Worm (Caenorhabditis elegans) whole organism, L1 larva: ENCODE results near the gene ZC449.8.

Source experiments
- Y116A8C.19 ChIP-seq: sonication (generic microtip); optimal IDR thresholded peaks from 2 replicates; lab custom pipeline; 2016; ENCODE audit warnings: missing compliant biosample characterization, missing genetic modification characterization, borderline replicate concordance
- alr-1 ChIP-seq: fragments of 200-800 bp; sonication (Bioruptor generic); optimal IDR thresholded peaks from 2 replicates; lab custom pipeline; 2018; ENCODE audit warnings: borderline replicate concordance, mild to moderate bottlenecking, missing genetic modification characterization, missing compliant biosample characterization
- ama-1 ChIP-seq: fragments of 150-350 bp; optimal IDR thresholded peaks from 2 replicates; lab custom pipeline; 2014
- blmp-1 ChIP-seq: fragments of 150-350 bp; optimal IDR thresholded peaks from 2 replicates; lab custom pipeline; 2014; ENCODE audit warnings: missing biosample characterization, missing genetic modification characterization
- ceh-82 ChIP-seq, 3 experiments: fragments of 150-350 bp in 1 of 3; sonication (generic microtip) in 2 of 3; optimal IDR thresholded peaks; 2 replicates each; lab custom pipeline; 2014 to 2017; ENCODE audit warnings: missing biosample characterization in 3 of 3, missing genetic modification characterization in 3 of 3
- ceh-88 ChIP-seq: fragments of 200-800 bp; sonication (Bioruptor generic); IDR thresholded peaks from 2 replicates; pipeline ENCODE4 v1.3.6; 2022; ENCODE audit warnings: missing genetic modification characterization, missing compliant biosample characterization
- ces-1 ChIP-seq: fragments of 150-350 bp; optimal IDR thresholded peaks from 2 replicates; lab custom pipeline; 2014; ENCODE audit warnings: missing biosample characterization, missing genetic modification reagents, missing genetic modification characterization
- dpl-1 ChIP-seq, 3 experiments: fragments of 150-350 bp in 2 of 3; sonication (generic microtip) in 1 of 3; optimal IDR thresholded peaks; 2 replicates each; lab custom pipeline; 2014 to 2017; ENCODE audit warnings: missing biosample characterization in 3 of 3, missing genetic modification characterization in 3 of 3, missing genetic modification reagents in 3 of 3
- efl-3 ChIP-seq: fragments of 200-800 bp; sonication (Bioruptor generic); optimal IDR thresholded peaks from 2 replicates; lab custom pipeline; 2018; ENCODE audit warnings: mild to moderate bottlenecking, missing genetic modification characterization, missing compliant biosample characterization
- egl-13 ChIP-seq: sonication (generic microtip); optimal IDR thresholded peaks from 2 replicates; lab custom pipeline; 2016; ENCODE audit warnings: missing genotype, missing genetic modification reagents, missing genetic modification characterization, missing compliant biosample characterization
- elt-3 ChIP-seq, 6 experiments: fragments of 150-350 bp in 1 of 6; sonication (generic microtip); optimal IDR thresholded peaks; 2 replicates each; lab custom pipeline; 2017 to 2018; ENCODE audit warnings: missing biosample characterization in 6 of 6, missing genetic modification characterization in 6 of 6, inconsistent platforms in 1 of 6
- fos-1 ChIP-seq: fragments of 150-350 bp; optimal IDR thresholded peaks from 2 replicates; lab custom pipeline; 2014; ENCODE audit warnings: missing biosample characterization, missing genetic modification characterization
- hlh-17 ChIP-seq: fragments of 200-800 bp; sonication (Bioruptor generic); optimal IDR thresholded peaks from 2 replicates; lab custom pipeline; 2018; ENCODE audit warnings: missing genetic modification characterization, mild to moderate bottlenecking, missing compliant biosample characterization, moderate library complexity, borderline replicate concordance
- hpl-2 ChIP-seq: fragments of 150-350 bp; optimal IDR thresholded peaks from 2 replicates; lab custom pipeline; 2014; ENCODE audit warnings: missing biosample characterization, missing genetic modification reagents, missing genetic modification characterization
- irx-1 ChIP-seq: sonication (generic microtip); optimal IDR thresholded peaks from 2 replicates; lab custom pipeline; 2016; ENCODE audit warnings: missing genetic modification characterization, missing compliant biosample characterization
- lin-13 ChIP-seq: fragments of 150-350 bp; optimal IDR thresholded peaks from 2 replicates; lab custom pipeline; 2014; ENCODE audit warnings: missing biosample characterization, missing genetic modification reagents, missing genetic modification characterization
- lin-14 ChIP-seq: fragments of 200-800 bp; sonication (Bioruptor generic); optimal IDR thresholded peaks from 2 replicates; lab custom pipeline; 2018; ENCODE audit warnings: mild to moderate bottlenecking, missing genetic modification characterization, moderate library complexity, missing compliant biosample characterization
- lin-15B ChIP-seq: fragments of 150-350 bp; sonication (generic microtip); optimal IDR thresholded peaks from 3 replicates; lab custom pipeline; 2014; ENCODE audit warnings: missing biosample characterization, missing genetic modification characterization
- lir-3 ChIP-seq: sonication (generic microtip); optimal IDR thresholded peaks from 2 replicates; lab custom pipeline; 2016; ENCODE audit warnings: mild to moderate bottlenecking, missing genetic modification characterization, moderate library complexity, missing compliant biosample characterization; ENCODE audit not compliant: poor library complexity
- mab-9 ChIP-seq: fragments of 200-800 bp; sonication (Bioruptor generic); IDR thresholded peaks from 2 replicates; pipeline ENCODE4 v1.3.6; 2022; ENCODE audit warnings: missing genetic modification reagents, missing genetic modification characterization, missing compliant biosample characterization
- mep-1 ChIP-seq: fragments of 150-350 bp; optimal IDR thresholded peaks from 2 replicates; lab custom pipeline; 2014; ENCODE audit warnings: missing biosample characterization, missing genetic modification characterization
- nhr-237 ChIP-seq: fragments of 150-350 bp; optimal IDR thresholded peaks from 2 replicates; lab custom pipeline; 2014; ENCODE audit warnings: missing biosample characterization, missing genetic modification characterization
- nhr-71 ChIP-seq: sonication (generic microtip); optimal IDR thresholded peaks from 2 replicates; lab custom pipeline; 2016; ENCODE audit warnings: mild to moderate bottlenecking, missing genetic modification characterization, moderate library complexity, missing compliant biosample characterization
- nhr-76 ChIP-seq: sonication (generic microtip); optimal IDR thresholded peaks from 2 replicates; lab custom pipeline; 2017; ENCODE audit warnings: missing biosample characterization, missing genetic modification characterization
- nhr-77 ChIP-seq: fragments of 150-350 bp; optimal IDR thresholded peaks from 2 replicates; lab custom pipeline; 2014; ENCODE audit warnings: missing biosample characterization, missing genetic modification characterization
- nhr-85 ChIP-seq: sonication (generic microtip); peaks from one replicate; lab custom pipeline; 2016; ENCODE audit warnings: missing genetic modification characterization, inconsistent platforms, missing compliant biosample characterization
- nhr-90 ChIP-seq: sonication (generic microtip); optimal IDR thresholded peaks from 2 replicates; lab custom pipeline; 2016; ENCODE audit warnings: mild to moderate bottlenecking, missing genetic modification characterization, missing compliant biosample characterization; ENCODE audit not compliant: poor library complexity
- pag-3 ChIP-seq: sonication (generic microtip); optimal IDR thresholded peaks from 2 replicates; lab custom pipeline; 2017; ENCODE audit warnings: missing genetic modification characterization, mild to moderate bottlenecking, missing compliant biosample characterization, antibody characterized with exemption, borderline replicate concordance; ENCODE audit not compliant: insufficient read depth
- pqm-1 ChIP-seq: sonication (generic microtip); optimal IDR thresholded peaks from 3 replicates; lab custom pipeline; 2017; ENCODE audit warnings: missing biosample characterization, missing genetic modification characterization
- rnt-1 ChIP-seq: sonication (generic microtip); optimal IDR thresholded peaks from 2 replicates; lab custom pipeline; 2016; ENCODE audit warnings: mild to moderate bottlenecking, missing genetic modification characterization, moderate library complexity, missing compliant biosample characterization
- sox-4 ChIP-seq: sonication (generic microtip); optimal IDR thresholded peaks from 2 replicates; lab custom pipeline; 2016; ENCODE audit warnings: missing genetic modification characterization, missing compliant biosample characterization
- sup-37 ChIP-seq: fragments of 200-800 bp; sonication (Bioruptor generic); optimal IDR thresholded peaks from 2 replicates; lab custom pipeline; 2018; ENCODE audit warnings: mild to moderate bottlenecking, missing genetic modification characterization, missing compliant biosample characterization
- swsn-7 ChIP-seq: sonication (generic microtip); optimal IDR thresholded peaks from 2 replicates; lab custom pipeline; 2016; ENCODE audit warnings: missing genetic modification characterization, missing compliant biosample characterization
- tbx-2 ChIP-seq: sonication (generic microtip); optimal IDR thresholded peaks from 2 replicates; lab custom pipeline; 2016; ENCODE audit warnings: missing genetic modification characterization, missing compliant biosample characterization
- unc-130 ChIP-seq: fragments of 150-350 bp; optimal IDR thresholded peaks from 2 replicates; lab custom pipeline; 2017; ENCODE audit warnings: missing biosample characterization, missing genetic modification characterization, inconsistent platforms
- unc-62 ChIP-seq: fragments of 150-350 bp; optimal IDR thresholded peaks from 2 replicates; lab custom pipeline; 2014; ENCODE audit warnings: missing biosample characterization, missing genetic modification reagents, missing genetic modification characterization
- unc-86 ChIP-seq: sonication (generic microtip); optimal IDR thresholded peaks from 2 replicates; lab custom pipeline; 2016; ENCODE audit warnings: missing genetic modification characterization, missing compliant biosample characterization
- unc-98 ChIP-seq: fragments of 200-800 bp; sonication (Bioruptor generic); IDR thresholded peaks from 2 replicates; pipeline ENCODE4 v1.3.6; 2022; ENCODE audit warnings: missing genetic modification characterization, missing compliant biosample characterization
- vab-15 ChIP-seq: sonication (generic microtip); optimal IDR thresholded peaks from 2 replicates; lab custom pipeline; 2017; ENCODE audit warnings: missing genotype, mild to moderate bottlenecking, missing genetic modification characterization, missing compliant biosample characterization
- zip-4 ChIP-seq: fragments of 200-800 bp; sonication (Bioruptor generic); optimal IDR thresholded peaks from 2 replicates; lab custom pipeline; 2018; ENCODE audit warnings: mild to moderate bottlenecking, missing genetic modification characterization, moderate library complexity, missing compliant biosample characterization
- ztf-11 ChIP-seq, 2 experiments: sonication (generic microtip); optimal IDR thresholded peaks; 2 replicates each; lab custom pipeline; 2016 to 2017; ENCODE audit warnings: missing genetic modification characterization in 2 of 2, missing biosample characterization in 1 of 2, missing compliant biosample characterization in 1 of 2
- ztf-4 ChIP-seq: fragments of 150-350 bp; optimal IDR thresholded peaks from 2 replicates; lab custom pipeline; 2014; ENCODE audit warnings: missing biosample characterization, missing genetic modification characterization

Gene ZC449.8

DNA sequence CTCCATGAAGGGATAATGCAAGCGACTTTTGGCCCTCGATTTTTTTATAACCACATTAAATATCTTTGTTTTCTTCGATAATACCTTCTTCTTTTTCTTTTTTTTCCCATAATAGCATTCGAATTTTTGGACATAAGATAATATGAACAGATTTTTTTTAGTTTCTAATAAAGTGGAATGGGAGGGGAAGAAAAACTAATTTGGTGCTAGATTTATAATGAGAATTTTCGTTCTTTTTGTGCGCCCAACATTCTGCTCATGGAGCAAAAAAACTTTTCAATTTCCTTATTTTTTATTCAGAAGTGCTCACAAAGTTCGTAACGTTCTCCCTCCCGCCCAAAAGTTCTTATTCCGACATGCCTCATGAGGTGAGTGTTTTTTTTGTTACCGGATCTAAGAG is at the start of gene ZC449.8:
ZC449.8 (plus strand) TSS at position 301 of the 400 bp plus-strand sequence.
- TF ChIP-seq nhr-90 (tag; lab: Kevin White, UChicago) (no peak), hpl-2 (GFP tag; lab: Kevin White, UChicago) (no peak), nhr-76 (tag; lab: Kevin White, UChicago) (no peak), unc-130 (tag; lab: Kevin White, UChicago) (no peak), lin-15B (tag; lab: Kevin White, UChicago) (no peak), nhr-77 (tag; lab: Kevin White, UChicago) (no peak), alr-1 (tag; lab: Kevin White, UChicago) (no peak), pag-3 (tag; lab: Kevin White, UChicago) (no peak), vab-15 (tag; lab: Kevin White, UChicago) (no peak), nhr-71 (tag; lab: Kevin White, UChicago) (no peak), efl-3 (GFP tag; lab: Kevin White, UChicago) (no peak), unc-86 (no peak)

DNA sequence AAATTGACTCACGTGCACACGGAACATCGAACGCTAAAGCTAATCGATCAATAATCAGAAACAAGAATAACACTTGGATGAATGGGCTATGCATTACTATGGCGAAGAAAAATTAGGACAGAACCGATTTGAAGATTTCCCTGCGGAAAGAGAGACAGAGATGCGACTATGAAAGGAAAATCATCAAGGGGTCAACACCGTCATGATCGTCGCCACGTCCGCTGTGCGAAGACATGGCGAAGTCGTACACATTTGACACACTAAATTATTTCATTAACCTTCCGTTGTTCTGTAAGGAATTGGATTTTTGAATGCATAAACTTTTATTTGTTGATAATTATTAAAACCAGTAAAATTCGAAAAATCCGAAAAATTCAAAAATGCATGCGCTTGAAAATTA is 46.6 kb upstream of the ZC449.8 start, which contains the start of gene M03F4.6:
M03F4.6 (minus strand) TSS at position 101 of the 400 bp plus-strand sequence.
- TF ChIP-seq zip-4 (GFP tag; lab: Kevin White, UChicago) (no peak), sox-4 (tag; lab: Kevin White, UChicago) (no peak), unc-86 (no peak), sup-37 (GFP tag; lab: Kevin White, UChicago) (no peak), ces-1 (GFP tag; lab: Kevin White, UChicago) (no peak), tbx-2 (tag; lab: Kevin White, UChicago) (no peak), mep-1 (tag; lab: Kevin White, UChicago) (peak; percentile 52), nhr-71 (tag; lab: Kevin White, UChicago) (peak; percentile 38), rnt-1 (tag; lab: Kevin White, UChicago) (peak; percentile 13), swsn-7 (tag; lab: Kevin White, UChicago) (no peak), unc-62 (GFP tag; lab: Kevin White, UChicago) (no peak), nhr-237 (tag; lab: Kevin White, UChicago) (no peak), ceh-88 (GFP tag; lab: Robert Waterston, UW) (no peak), mab-9 (GFP tag; lab: Robert Waterston, UW) (no peak), elt-3 (tag; optimal IDR thresholded peaks at IDR 0.05; lab: Kevin White, UChicago) (no peak), dpl-1 (GFP tag; optimal IDR thresholded peaks at IDR 0.05; lab: Kevin White, UChicago) (no peak), lir-3 (tag; lab: Kevin White, UChicago) (no peak), ztf-4 (tag; lab: Kevin White, UChicago) (peak; percentile 90), pag-3 (tag; lab: Kevin White, UChicago) (no peak), lin-13 (GFP tag; lab: Kevin White, UChicago) (no peak), irx-1 (no peak), hlh-17 (GFP tag; lab: Kevin White, UChicago) (no peak), lin-14 (GFP tag; lab: Kevin White, UChicago) (no peak), fos-1 (tag; lab: Kevin White, UChicago) (no peak), blmp-1 (peak; percentile 95), ama-1 (lab: Kevin White, UChicago) (peak; percentile 74), nhr-85 (tag; lab: Kevin White, UChicago) (no peak), Y116A8C.19 (no peak), hpl-2 (GFP tag; lab: Kevin White, UChicago) (no peak), ceh-82 (tag; optimal IDR thresholded peaks at IDR 0.05; lab: Kevin White, UChicago) (no peak), pqm-1 (no peak), unc-98 (GFP tag; lab: Robert Waterston, UW) (no peak), egl-13 (tag; lab: Kevin White, UChicago) (no peak), ztf-11 (tag; optimal IDR thresholded peaks at IDR 0.05; lab: Kevin White, UChicago) (no peak)
- TF ChIP-seq, all 84 proteins: peak for 6
